Fruit fly (Drosophila melanogaster) whole organism, prepupa: ENCODE measurements around the gene CG31100.

Experiments
- CG11294 ChIP-seq: fragments of 200-800 bp; sonication (Bioruptor generic); IDR thresholded peaks from 2 replicates; pipeline ENCODE4 v1.3.6; 2022; ENCODE audit warnings: missing biosample characterization, missing genetic modification characterization
- CG16779 ChIP-seq: fragments of 200-800 bp; sonication (Bioruptor generic); optimal IDR thresholded peaks from 3 replicates; lab custom pipeline; 2017; ENCODE audit warnings: missing biosample characterization, mild to moderate bottlenecking, missing genetic modification characterization
- CG3032 ChIP-seq: fragments of 200-800 bp; optimal IDR thresholded peaks from 2 replicates; lab custom pipeline; 2019; ENCODE audit warnings: missing biosample characterization, mild to moderate bottlenecking, missing genetic modification characterization, moderate library complexity
- CG34406 ChIP-seq: fragments of 200-800 bp; sonication (Bioruptor generic); optimal IDR thresholded peaks from 3 replicates; lab custom pipeline; 2016; ENCODE audit warnings: missing biosample characterization, missing genetic modification characterization
- CG3919 ChIP-seq: fragments of 200-800 bp; sonication (Bioruptor generic); optimal IDR thresholded peaks from 3 replicates; lab custom pipeline; 2016; ENCODE audit warnings: missing biosample characterization, missing genetic modification characterization
- CG6854 ChIP-seq: fragments of 200-800 bp; sonication (Bioruptor generic); optimal IDR thresholded peaks from 2 replicates; lab custom pipeline; 2017; ENCODE audit warnings: missing biosample characterization, mild to moderate bottlenecking, missing genetic modification characterization
- Eip75B ChIP-seq: fragments of 200-800 bp; sonication (Bioruptor generic); optimal IDR thresholded peaks from 3 replicates; lab custom pipeline; 2016; ENCODE audit warnings: missing biosample characterization, missing genetic modification characterization
- Hr38 ChIP-seq: sonication (Bioruptor generic); optimal IDR thresholded peaks from 2 replicates; lab custom pipeline; 2016; ENCODE audit warnings: missing biosample characterization, missing genetic modification characterization
- Hr4 ChIP-seq: fragments of 200-800 bp; sonication (Bioruptor generic); optimal IDR thresholded peaks from 3 replicates; lab custom pipeline; 2016; ENCODE audit warnings: missing biosample characterization, missing genetic modification characterization
- Sox14 ChIP-seq: fragments of 200-800 bp; sonication (Bioruptor generic); optimal IDR thresholded peaks from 3 replicates; lab custom pipeline; 2016; ENCODE audit warnings: missing biosample characterization, missing genetic modification characterization
- cyc ChIP-seq: fragments of 200-800 bp; sonication (Bioruptor generic); optimal IDR thresholded peaks from 3 replicates; lab custom pipeline; 2016; ENCODE audit warnings: missing biosample characterization, missing genetic modification characterization
- esn ChIP-seq: fragments of 200-800 bp; sonication (Bioruptor generic); optimal IDR thresholded peaks from 2 replicates; lab custom pipeline; 2016; ENCODE audit warnings: missing biosample characterization, mild to moderate bottlenecking, missing genetic modification characterization, moderate library complexity
- topi ChIP-seq: fragments of 200-800 bp; sonication (Bioruptor generic); optimal IDR thresholded peaks from 3 replicates; lab custom pipeline; 2016; ENCODE audit warnings: missing biosample characterization, missing genetic modification characterization
- vri ChIP-seq: fragments of 200-800 bp; sonication (Bioruptor generic); optimal IDR thresholded peaks from 3 replicates; lab custom pipeline; 2016; ENCODE audit warnings: missing biosample characterization, mild to moderate bottlenecking, missing genetic modification characterization

- TF ChIP-seq vri (GFP tag; lab: Kevin White, UChicago) (no peak), esn (GFP tag; lab: Kevin White, UChicago) (no peak), Hr4 (GFP tag; lab: Kevin White, UChicago) (no peak), CG3919 (no peak), CG3032 (tag; lab: Kevin White, UChicago) (no peak), CG6854 (GFP tag; lab: Kevin White, UChicago) (no peak), Hr38 (GFP tag; lab: Kevin White, UChicago) (no peak), CG16779 (tag; lab: Kevin White, UChicago) (no peak), cyc (no peak), CG11294 (GFP tag; lab: Robert Waterston, UW) (no peak), CG34406 (GFP tag; lab: Kevin White, UChicago) (no peak), topi (GFP tag; lab: Kevin White, UChicago) (no peak), Eip75B (GFP tag; lab: Kevin White, UChicago) (no peak), Sox14 (GFP tag; lab: Kevin White, UChicago) (no peak)
Measured at dm6 chr3R:9010695-9011094, 7.2 kb upstream of the CG31100 start.
